Worm (Caenorhabditis elegans) whole organism, L1 larva: ENCODE results near the gene Y75B12A.2.

Experiments
- C34B4.2 ChIP-seq: sonication (generic microtip); optimal IDR thresholded peaks from 2 replicates; lab custom pipeline; 2017; ENCODE audit warnings: mild to moderate bottlenecking, missing genetic modification characterization, missing compliant biosample characterization
- F16B12.6 ChIP-seq: fragments of 150-350 bp; optimal IDR thresholded peaks from 2 replicates; lab custom pipeline; 2014; ENCODE audit warnings: missing biosample characterization, missing genetic modification characterization
- Y116A8C.19 ChIP-seq: sonication (generic microtip); optimal IDR thresholded peaks from 2 replicates; lab custom pipeline; 2016; ENCODE audit warnings: missing compliant biosample characterization, missing genetic modification characterization, borderline replicate concordance
- aha-1 ChIP-seq: fragments of 150-350 bp; optimal IDR thresholded peaks from 2 replicates; lab custom pipeline; 2014; ENCODE audit warnings: missing biosample characterization, missing genetic modification characterization
- alr-1 ChIP-seq: fragments of 200-800 bp; sonication (Bioruptor generic); optimal IDR thresholded peaks from 2 replicates; lab custom pipeline; 2018; ENCODE audit warnings: borderline replicate concordance, mild to moderate bottlenecking, missing genetic modification characterization, missing compliant biosample characterization
- ceh-82 ChIP-seq, 3 experiments: fragments of 150-350 bp in 1 of 3; sonication (generic microtip) in 2 of 3; optimal IDR thresholded peaks; 2 replicates each; lab custom pipeline; 2014 to 2017; ENCODE audit warnings: missing biosample characterization in 3 of 3, missing genetic modification characterization in 3 of 3
- efl-1 ChIP-seq, 4 experiments: fragments of 150-350 bp; optimal IDR thresholded peaks in 3 of 4; peaks in 1 of 4; 1 replicate in 1 of 4; 2 replicates in 3 of 4; lab custom pipeline; 2014; ENCODE audit warnings: missing biosample characterization in 2 of 4, missing genetic modification characterization in 2 of 4, missing genetic modification reagents in 2 of 4
- elt-2 ChIP-seq: sonication (generic microtip); optimal IDR thresholded peaks from 2 replicates; lab custom pipeline; 2016; ENCODE audit warnings: missing genetic modification characterization, mild to moderate bottlenecking, inconsistent platforms, missing compliant biosample characterization, missing genetic modification reagents
- elt-3 ChIP-seq, 6 experiments: fragments of 150-350 bp in 1 of 6; sonication (generic microtip); optimal IDR thresholded peaks; 2 replicates each; lab custom pipeline; 2017 to 2018; ENCODE audit warnings: missing biosample characterization in 6 of 6, missing genetic modification characterization in 6 of 6, inconsistent platforms in 1 of 6
- ets-5 ChIP-seq: fragments of 200-800 bp; sonication (Bioruptor generic); IDR thresholded peaks from 2 replicates; pipeline ENCODE4 v1.3.6; 2022; ENCODE audit warnings: missing genetic modification characterization, missing compliant biosample characterization
- hlh-17 ChIP-seq: fragments of 200-800 bp; sonication (Bioruptor generic); optimal IDR thresholded peaks from 2 replicates; lab custom pipeline; 2018; ENCODE audit warnings: missing genetic modification characterization, mild to moderate bottlenecking, missing compliant biosample characterization, moderate library complexity, borderline replicate concordance
- hpl-2 ChIP-seq: fragments of 150-350 bp; optimal IDR thresholded peaks from 2 replicates; lab custom pipeline; 2014; ENCODE audit warnings: missing biosample characterization, missing genetic modification reagents, missing genetic modification characterization
- lin-14 ChIP-seq: fragments of 200-800 bp; sonication (Bioruptor generic); optimal IDR thresholded peaks from 2 replicates; lab custom pipeline; 2018; ENCODE audit warnings: mild to moderate bottlenecking, missing genetic modification characterization, moderate library complexity, missing compliant biosample characterization
- lin-35 ChIP-seq, 2 experiments: fragments of 150-350 bp; optimal IDR thresholded peaks; 2 replicates each; lab custom pipeline; 2014; ENCODE audit warnings: missing biosample characterization in 2 of 2, missing genetic modification characterization in 2 of 2, missing genetic modification reagents in 2 of 2
- lsy-2 ChIP-seq, 2 experiments: fragments of 150-350 bp; optimal IDR thresholded peaks; 2 replicates each; lab custom pipeline; 2014; ENCODE audit warnings: missing biosample characterization in 2 of 2, missing genetic modification characterization in 2 of 2
- mab-9 ChIP-seq: fragments of 200-800 bp; sonication (Bioruptor generic); IDR thresholded peaks from 2 replicates; pipeline ENCODE4 v1.3.6; 2022; ENCODE audit warnings: missing genetic modification reagents, missing genetic modification characterization, missing compliant biosample characterization
- mdl-1 ChIP-seq, 2 experiments: fragments of 150-350 bp; optimal IDR thresholded peaks; 2 replicates each; lab custom pipeline; 2014 to 2017; ENCODE audit warnings: missing biosample characterization in 2 of 2, missing genetic modification characterization in 2 of 2, inconsistent platforms in 1 of 2
- nhr-20 ChIP-seq: sonication (generic microtip); optimal IDR thresholded peaks from 2 replicates; lab custom pipeline; 2016; ENCODE audit warnings: mild to moderate bottlenecking, missing genetic modification characterization, missing compliant biosample characterization
- nhr-237 ChIP-seq: fragments of 150-350 bp; optimal IDR thresholded peaks from 2 replicates; lab custom pipeline; 2014; ENCODE audit warnings: missing biosample characterization, missing genetic modification characterization
- nhr-28 ChIP-seq: fragments of 150-350 bp; optimal IDR thresholded peaks from 2 replicates; lab custom pipeline; 2014; ENCODE audit warnings: missing biosample characterization, missing genetic modification characterization
- nhr-71 ChIP-seq: sonication (generic microtip); optimal IDR thresholded peaks from 2 replicates; lab custom pipeline; 2016; ENCODE audit warnings: mild to moderate bottlenecking, missing genetic modification characterization, moderate library complexity, missing compliant biosample characterization
- nhr-77 ChIP-seq: fragments of 150-350 bp; optimal IDR thresholded peaks from 2 replicates; lab custom pipeline; 2014; ENCODE audit warnings: missing biosample characterization, missing genetic modification characterization
- pag-3 ChIP-seq: sonication (generic microtip); optimal IDR thresholded peaks from 2 replicates; lab custom pipeline; 2017; ENCODE audit warnings: missing genetic modification characterization, mild to moderate bottlenecking, missing compliant biosample characterization, antibody characterized with exemption, borderline replicate concordance; ENCODE audit not compliant: insufficient read depth
- rnt-1 ChIP-seq: sonication (generic microtip); optimal IDR thresholded peaks from 2 replicates; lab custom pipeline; 2016; ENCODE audit warnings: mild to moderate bottlenecking, missing genetic modification characterization, moderate library complexity, missing compliant biosample characterization
- sox-4 ChIP-seq: sonication (generic microtip); optimal IDR thresholded peaks from 2 replicates; lab custom pipeline; 2016; ENCODE audit warnings: missing genetic modification characterization, missing compliant biosample characterization
- swsn-7 ChIP-seq: sonication (generic microtip); optimal IDR thresholded peaks from 2 replicates; lab custom pipeline; 2016; ENCODE audit warnings: missing genetic modification characterization, missing compliant biosample characterization
- tbx-2 ChIP-seq: sonication (generic microtip); optimal IDR thresholded peaks from 2 replicates; lab custom pipeline; 2016; ENCODE audit warnings: missing genetic modification characterization, missing compliant biosample characterization
- unc-130 ChIP-seq: fragments of 150-350 bp; optimal IDR thresholded peaks from 2 replicates; lab custom pipeline; 2017; ENCODE audit warnings: missing biosample characterization, missing genetic modification characterization, inconsistent platforms
- unc-30 ChIP-seq: sonication (generic microtip); optimal IDR thresholded peaks from 2 replicates; lab custom pipeline; 2017; ENCODE audit warnings: missing biosample characterization, missing genetic modification characterization
- unc-98 ChIP-seq: fragments of 200-800 bp; sonication (Bioruptor generic); IDR thresholded peaks from 2 replicates; pipeline ENCODE4 v1.3.6; 2022; ENCODE audit warnings: missing genetic modification characterization, missing compliant biosample characterization
- zag-1 ChIP-seq: fragments of 150-350 bp; optimal IDR thresholded peaks from 2 replicates; lab custom pipeline; 2014; ENCODE audit warnings: missing biosample characterization, missing genetic modification characterization
- ztf-11 ChIP-seq, 2 experiments: sonication (generic microtip); optimal IDR thresholded peaks; 2 replicates each; lab custom pipeline; 2016 to 2017; ENCODE audit warnings: missing genetic modification characterization in 2 of 2, missing biosample characterization in 1 of 2, missing compliant biosample characterization in 1 of 2
- ztf-4 ChIP-seq: fragments of 150-350 bp; optimal IDR thresholded peaks from 2 replicates; lab custom pipeline; 2014; ENCODE audit warnings: missing biosample characterization, missing genetic modification characterization

Gene Y75B12A.2

ce11 chrV:15087207-15087706, 22.1 kb upstream of the Y75B12A.2 start, which contains the start of the genes C01G10.15 and C01G10.6:
Gene C01G10.15, minus strand, starts transcription at chrV:15087307.
Gene C01G10.6, plus strand, starts transcription at chrV:15087656.
- no peak for TF ChIP-seq F16B12.6 (tag; lab: Kevin White, UChicago)
- TF ChIP-seq sox-4, result no peak
- TF ChIP-seq mdl-1 (tag; optimal IDR thresholded peaks at IDR 0.05; lab: Kevin White, UChicago), result no peak
- TF ChIP-seq zag-1 (tag; lab: Kevin White, UChicago), result no peak
- no peak for TF ChIP-seq pag-3
- TF ChIP-seq lsy-2 (tag; optimal IDR thresholded peaks at IDR 0.05; lab: Kevin White, UChicago), result no peak
- TF ChIP-seq aha-1 (tag; lab: Kevin White, UChicago), result no peak
- no peak for TF ChIP-seq lin-35 (GFP tag; optimal IDR thresholded peaks at IDR 0.05; lab: Kevin White, UChicago)
- no peak for TF ChIP-seq hlh-17 (GFP tag; lab: Kevin White, UChicago)
- no peak for TF ChIP-seq C34B4.2 (tag; lab: Kevin White, UChicago)
- TF ChIP-seq swsn-7, result no peak
- TF ChIP-seq ets-5 (GFP tag; lab: Robert Waterston, UW), result no peak
- peak; percentile 52 for TF ChIP-seq nhr-77 (tag; lab: Kevin White, UChicago)
- TF ChIP-seq tbx-2, result peak; percentile 29
- TF ChIP-seq ztf-4 (tag; lab: Kevin White, UChicago), result no peak
- no peak for TF ChIP-seq unc-98 (GFP tag; lab: Robert Waterston, UW)
- TF ChIP-seq elt-2 (tag; lab: Kevin White, UChicago), result no peak
- peak; percentile 39 for TF ChIP-seq lin-14 (GFP tag; lab: Kevin White, UChicago)
- TF ChIP-seq unc-130 (tag; lab: Kevin White, UChicago), result no peak
- no peak for TF ChIP-seq hpl-2 (GFP tag; lab: Kevin White, UChicago)
- no peak for TF ChIP-seq unc-30 (tag; lab: Kevin White, UChicago)
- TF ChIP-seq elt-3 (tag; optimal IDR thresholded peaks at IDR 0.05; lab: Kevin White, UChicago), result no peak
- no peak for TF ChIP-seq alr-1
- no peak for TF ChIP-seq rnt-1 (tag; lab: Kevin White, UChicago)

- no peak for TF ChIP-seq zag-1 (tag; lab: Kevin White, UChicago)
- no peak for TF ChIP-seq nhr-237
- no peak for TF ChIP-seq ceh-82 (tag; optimal IDR thresholded peaks at IDR 0.05; lab: Kevin White, UChicago)
- no peak for TF ChIP-seq elt-3 (tag; optimal IDR thresholded peaks at IDR 0.05; lab: Kevin White, UChicago)
- TF ChIP-seq Y116A8C.19 (tag; lab: Kevin White, UChicago), result no peak
- TF ChIP-seq nhr-71 (tag; lab: Kevin White, UChicago), result no peak
Observed at ce11 chrV:15088613-15089012, 20.7 kb upstream of the Y75B12A.2 start, which contains the start of gene C01G10.18. Gene C01G10.18, minus strand, starts transcription at chrV:15088713.

ce11 chrV:15089438-15089837, 19.9 kb upstream of the Y75B12A.2 start, which contains the start of the genes C01G10.5 and C01G10.4:
Gene C01G10.5, minus strand, starts transcription at chrV:15089538.
Gene C01G10.4, plus strand, starts transcription at chrV:15089740.
- TF ChIP-seq efl-1 (optimal IDR thresholded peaks at IDR 0.05; lab: Kevin White, UChicago) (no peak), efl-1 (GFP tag; optimal IDR thresholded peaks at IDR 0.05 in 1 of 2; lab: Kevin White, UChicago) (peak in 1 of 2 experiments; percentile 13), nhr-28 (no peak)

- no peak for TF ChIP-seq ztf-11 (tag; optimal IDR thresholded peaks at IDR 0.05; lab: Kevin White, UChicago)
- TF ChIP-seq mdl-1 (tag; optimal IDR thresholded peaks at IDR 0.05; lab: Kevin White, UChicago), result no peak
- TF ChIP-seq swsn-7, result no peak
- no peak for TF ChIP-seq lin-14 (GFP tag; lab: Kevin White, UChicago)
- TF ChIP-seq nhr-20, result no peak
- TF ChIP-seq mab-9 (GFP tag; lab: Robert Waterston, UW), result no peak
- no peak for TF ChIP-seq unc-98 (GFP tag; lab: Robert Waterston, UW)
- TF ChIP-seq, all 84 proteins: peak for 0
Observed at ce11 chrV:15090457-15090856, 18.9 kb upstream of the Y75B12A.2 start, which contains the start of gene C01G10.17. Gene C01G10.17, plus strand, starts transcription at chrV:15090757.
